Fruit fly (Drosophila melanogaster) whole organism, adult: ENCODE results near the gene CG11360.

ENCODE experiments used
- CG11617 ChIP-seq: fragments of 200-800 bp; sonication (Bioruptor generic); optimal IDR thresholded peaks from 2 replicates; lab custom pipeline; 2017; ENCODE audit warnings: mild to moderate bottlenecking, missing biosample characterization, missing genetic modification reagents, missing genetic modification characterization
- CG12768 ChIP-seq: fragments of 200-800 bp; sonication (Bioruptor generic); optimal IDR thresholded peaks from 2 replicates; lab custom pipeline; 2017; ENCODE audit warnings: missing biosample characterization, missing genetic modification characterization, mild to moderate bottlenecking, moderate library complexity, missing genetic modification reagents
- CG14711 ChIP-seq: fragments of 200-800 bp; sonication (Bioruptor generic); optimal IDR thresholded peaks from 2 replicates; lab custom pipeline; 2018; ENCODE audit warnings: missing biosample characterization, mild to moderate bottlenecking, missing genetic modification characterization, moderate library complexity
- CG1620 ChIP-seq: fragments of 200-800 bp; sonication (Bioruptor generic); optimal IDR thresholded peaks from 2 replicates; lab custom pipeline; 2016; ENCODE audit warnings: missing biosample characterization, missing genetic modification characterization
- CG33017 ChIP-seq: fragments of 200-800 bp; sonication (Bioruptor generic); optimal IDR thresholded peaks from 2 replicates; lab custom pipeline; 2018; ENCODE audit warnings: missing biosample characterization, mild to moderate bottlenecking, missing genetic modification characterization, moderate library complexity
- CG5204 ChIP-seq: fragments of 200-800 bp; sonication (Bioruptor generic); optimal IDR thresholded peaks from 2 replicates; lab custom pipeline; 2016; ENCODE audit warnings: missing biosample characterization, missing genetic modification characterization
- CG7045 ChIP-seq: fragments of 200-800 bp; sonication (Bioruptor generic); optimal IDR thresholded peaks from 2 replicates; lab custom pipeline; 2017; ENCODE audit warnings: missing biosample characterization, mild to moderate bottlenecking, missing genetic modification characterization
- CG7101 ChIP-seq: fragments of 200-800 bp; sonication (Bioruptor generic); optimal IDR thresholded peaks from 2 replicates; lab custom pipeline; 2018; ENCODE audit warnings: missing biosample characterization, mild to moderate bottlenecking, missing genetic modification characterization, moderate library complexity
- Clk ChIP-seq: fragments of 200-800 bp; sonication (Bioruptor generic); optimal IDR thresholded peaks from 2 replicates; lab custom pipeline; 2017; ENCODE audit warnings: missing biosample characterization, missing genetic modification characterization
- Crg-1 ChIP-seq: fragments of 200-800 bp; sonication (Bioruptor generic); optimal IDR thresholded peaks from 2 replicates; lab custom pipeline; 2016; ENCODE audit warnings: missing biosample characterization, missing genetic modification characterization
- Hr96 ChIP-seq: fragments of 200-800 bp; sonication (Bioruptor generic); optimal IDR thresholded peaks from 2 replicates; lab custom pipeline; 2016; ENCODE audit warnings: missing biosample characterization, missing genetic modification characterization
- Mnt ChIP-seq: fragments of 200-800 bp; sonication (Bioruptor generic); optimal IDR thresholded peaks from 2 replicates; lab custom pipeline; 2016; ENCODE audit warnings: missing biosample characterization, mild to moderate bottlenecking, missing genetic modification characterization
- bab1 ChIP-seq: fragments of 200-800 bp; sonication (Bioruptor generic); optimal IDR thresholded peaks from 3 replicates; lab custom pipeline; 2019; ENCODE audit warnings: missing biosample characterization, mild to moderate bottlenecking, missing genetic modification characterization, moderate library complexity
- cic ChIP-seq: fragments of 200-800 bp; sonication (Bioruptor generic); optimal IDR thresholded peaks from 2 replicates; lab custom pipeline; 2017; ENCODE audit warnings: missing biosample characterization, mild to moderate bottlenecking, missing genetic modification characterization, moderate library complexity
- cnc ChIP-seq, 2 experiments: fragments of >200 bp; optimal IDR thresholded peaks; 2 replicates each; lab custom pipeline; 2017
- kay ChIP-seq: fragments of 200-800 bp; sonication (Bioruptor generic); peaks from one replicate; lab custom pipeline; 2016; ENCODE audit warnings: missing biosample characterization, missing genetic modification characterization, borderline replicate concordance
- ovo ChIP-seq: fragments of 200-800 bp; sonication (Bioruptor generic); optimal IDR thresholded peaks from 2 replicates; lab custom pipeline; 2016; ENCODE audit warnings: missing biosample characterization, missing genetic modification characterization
- pad ChIP-seq: fragments of 200-800 bp; sonication (Bioruptor generic); optimal IDR thresholded peaks from 3 replicates; lab custom pipeline; 2017; ENCODE audit warnings: missing biosample characterization, missing genetic modification characterization, mild to moderate bottlenecking, moderate library complexity, missing genetic modification reagents
- tj ChIP-seq: fragments of 200-800 bp; sonication (Bioruptor generic); optimal IDR thresholded peaks from 3 replicates; lab custom pipeline; 2017; ENCODE audit warnings: missing biosample characterization, mild to moderate bottlenecking, missing genetic modification characterization, moderate library complexity
- toe ChIP-seq: fragments of 200-800 bp; sonication (Bioruptor generic); optimal IDR thresholded peaks from 2 replicates; lab custom pipeline; 2016; ENCODE audit warnings: missing biosample characterization, missing genetic modification characterization

Gene CG11360

dm6 chr4:670905-671419 is at the start of gene CG11360:
TSS of gene CG11360 (plus strand) at chr4:671142.
- TF ChIP-seq Clk (GFP tag; lab: Kevin White, UChicago) (no peak), CG7101 (tag; lab: Kevin White, UChicago) (peak; percentile 33)

DNA sequence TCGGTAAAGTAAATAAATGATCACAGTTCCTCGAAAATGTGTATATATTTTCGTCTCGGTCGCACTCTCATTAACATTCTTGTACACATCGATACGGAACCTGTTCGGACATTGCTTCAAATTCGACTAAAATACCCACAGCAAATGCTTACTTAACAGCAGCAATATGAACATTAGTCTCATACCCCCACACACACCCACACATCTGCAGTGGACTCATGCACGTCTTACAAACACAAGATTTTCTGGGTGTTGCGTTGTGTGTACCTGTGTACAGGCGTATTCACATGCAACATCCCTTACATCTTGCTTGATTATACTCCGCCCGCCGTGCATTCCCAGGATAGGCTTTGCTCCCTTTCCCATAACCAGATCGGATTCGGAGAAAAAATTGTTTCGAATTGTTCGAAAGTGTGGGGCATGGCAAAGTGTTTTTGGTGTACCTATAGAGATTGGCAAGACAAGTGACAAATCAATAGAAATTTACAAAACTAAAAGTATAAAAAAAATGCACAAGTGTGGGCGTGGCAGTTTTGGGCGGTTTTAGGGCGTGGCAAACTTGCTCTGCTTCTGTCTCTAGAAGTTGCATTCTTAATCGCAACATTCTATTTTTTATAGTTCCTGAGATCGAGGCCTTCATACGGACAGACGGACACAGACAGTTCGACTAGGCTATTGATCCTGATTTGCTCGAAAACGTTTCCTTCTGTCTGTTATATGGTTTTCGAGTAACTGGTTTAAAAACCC is 44.9 kb upstream of the CG11360 start, which contains the start of gene mav:
Gene mav, minus strand, starts transcription at position 134 of the 747 bp plus-strand sequence.
- TF ChIP-seq bab1 (GFP tag; lab: Kevin White, UChicago): no peak
- TF ChIP-seq kay (GFP tag; lab: Kevin White, UChicago): peak; percentile 74

dm6 chr4:629391-629790 is 41.6 kb upstream of the CG11360 start, which contains the start of gene Gat:
TSS of gene Gat (plus strand) at chr4:629691.
- no peak for TF ChIP-seq CG5204 (GFP tag; lab: Kevin White, UChicago)
- TF ChIP-seq ovo: no peak

DNA sequence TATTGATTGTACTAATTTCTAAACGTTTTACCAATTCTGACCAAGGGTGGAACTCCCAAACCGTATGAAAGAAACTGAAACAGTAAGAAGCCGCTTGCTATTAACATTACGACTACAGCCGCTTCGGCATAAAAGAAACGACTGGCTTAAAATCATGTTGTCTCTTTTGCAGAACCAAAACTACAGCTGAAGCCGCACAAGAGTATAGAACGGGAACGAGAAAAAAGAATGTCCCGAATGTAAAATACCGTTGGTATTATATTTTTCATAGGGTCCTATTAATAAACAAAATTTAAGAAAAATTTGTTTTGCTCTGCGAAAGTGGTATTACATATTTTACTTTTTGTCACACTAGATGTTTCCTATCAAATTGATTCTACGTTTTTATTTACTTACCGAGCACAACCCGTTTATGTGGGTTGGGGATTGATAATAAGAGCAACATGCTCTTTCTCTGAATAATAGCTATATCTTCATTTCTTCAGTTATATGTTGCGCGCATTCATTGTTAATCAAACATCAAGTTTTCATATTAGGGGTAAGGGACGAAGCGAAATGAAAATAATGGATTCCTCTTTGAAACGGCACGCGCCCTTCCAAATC is 24.4 kb upstream of the CG11360 start, which contains the start of gene Ekar:
Gene Ekar, minus strand, starts transcription at position 143 of the 603 bp plus-strand sequence.
- TF ChIP-seq CG7101 (tag; lab: Kevin White, UChicago) (no peak), kay (GFP tag; lab: Kevin White, UChicago) (peak; percentile 72)

dm6 chr4:647388-647787 is 23.6 kb upstream of the CG11360 start:
- TF ChIP-seq CG1620 (GFP tag; lab: Kevin White, UChicago) (no peak), CG12768 (GFP tag; lab: Kevin White, UChicago) (no peak), bab1 (GFP tag; lab: Kevin White, UChicago) (no peak), cnc (optimal IDR thresholded peaks at IDR 0.05; lab: Kevin White, UChicago) (no peak), Mnt (GFP tag; lab: Kevin White, UChicago) (no peak), tj (GFP tag; lab: Kevin White, UChicago) (no peak), Hr96 (GFP tag; lab: Kevin White, UChicago) (no peak), pad (GFP tag; lab: Kevin White, UChicago) (no peak), CG7101 (tag; lab: Kevin White, UChicago) (no peak), CG5204 (GFP tag; lab: Kevin White, UChicago) (no peak), CG7045 (no peak), kay (GFP tag; lab: Kevin White, UChicago) (no peak), Crg-1 (no peak), toe (no peak), CG11617 (GFP tag; lab: Kevin White, UChicago) (no peak), cic (no peak), CG33017 (tag; lab: Kevin White, UChicago) (no peak), ovo (no peak), CG14711 (tag; lab: Kevin White, UChicago) (no peak), Clk (GFP tag; lab: Kevin White, UChicago) (no peak)

- TF ChIP-seq Hr96 (GFP tag; lab: Kevin White, UChicago): no peak
- TF ChIP-seq CG1620 (GFP tag; lab: Kevin White, UChicago): peak; percentile 22
- TF ChIP-seq CG5204 (GFP tag; lab: Kevin White, UChicago): no peak
- no peak for TF ChIP-seq cic
- peak; percentile 0 for TF ChIP-seq Crg-1
- no peak for TF ChIP-seq CG7101 (tag; lab: Kevin White, UChicago)
- TF ChIP-seq ovo: no peak
- TF ChIP-seq Clk (GFP tag; lab: Kevin White, UChicago): no peak
- TF ChIP-seq CG14711 (tag; lab: Kevin White, UChicago): peak; percentile 86
- no peak for TF ChIP-seq CG33017 (tag; lab: Kevin White, UChicago)
- no peak for TF ChIP-seq CG12768 (GFP tag; lab: Kevin White, UChicago)
- TF ChIP-seq Mnt (GFP tag; lab: Kevin White, UChicago): no peak
- no peak for TF ChIP-seq pad (GFP tag; lab: Kevin White, UChicago)
- TF ChIP-seq CG11617 (GFP tag; lab: Kevin White, UChicago): no peak
- no peak for TF ChIP-seq CG7045
- no peak for TF ChIP-seq cnc (optimal IDR thresholded peaks at IDR 0.05; lab: Kevin White, UChicago)
- peak; percentile 98 for TF ChIP-seq kay (GFP tag; lab: Kevin White, UChicago)
These were observed 11.8 kb upstream of the CG11360 start for dm6 chr4:659058-659588.
